Fruit fly (Drosophila melanogaster): ENCODE measurements around the gene mys.
A peak's percentile ranks its signal among the peaks of the same experiment; 100 is the strongest.

The mys gene

dm6 chrX:8100026-8100825 is 38.8 kb downstream of the mys start (continued):
- peak; percentile 79 for TF ChIP-seq CG2875 (GFP tag; optimal IDR thresholded peaks at IDR 0.05)
- peak; percentile 58 for TF ChIP-seq bab2 (GFP tag; optimal IDR thresholded peaks at IDR 0.05)
- no peak for TF ChIP-seq CG14860 (GFP tag; IDR thresholded peaks at IDR 0.05; ENCODE audit: partially characterized antibody)
- TF ChIP-seq CG15073 (GFP tag; optimal IDR thresholded peaks at IDR 0.05): peak; percentile 41
- no peak for TF ChIP-seq CG10321 (GFP tag; IDR thresholded peaks at IDR 0.05)
- TF ChIP-seq insv (GFP tag; optimal IDR thresholded peaks at IDR 0.05): no peak
- TF ChIP-seq Hmx (GFP tag; optimal IDR thresholded peaks at IDR 0.05): no peak
- TF ChIP-seq ttk (GFP tag; IDR thresholded peaks at IDR 0.05): peak; percentile 74
- peak; percentile 86 for TF ChIP-seq Dek (tag; optimal IDR thresholded peaks at IDR 0.05)
- TF ChIP-seq rib (GFP tag; IDR thresholded peaks at IDR 0.05): peak; percentile 78
- peak; percentile 51 for TF ChIP-seq CG1603 (tag; optimal IDR thresholded peaks at IDR 0.05)
- peak; percentile 90 for TF ChIP-seq CG2199 (GFP tag; IDR thresholded peaks at IDR 0.05)
- TF ChIP-seq gcm (GFP tag; optimal IDR thresholded peaks at IDR 0.05): peak; percentile 72
- peak; percentile 40 for TF ChIP-seq NK7.1 (GFP tag; optimal IDR thresholded peaks at IDR 0.05)
- TF ChIP-seq CG14050 (GFP tag; IDR thresholded peaks at IDR 0.05): peak; percentile 84
- TF ChIP-seq Oaz (GFP tag; IDR thresholded peaks at IDR 0.05): peak; percentile 65
- TF ChIP-seq Xrp1 (GFP tag; IDR thresholded peaks at IDR 0.05): peak; percentile 90
- no peak for TF ChIP-seq Neu2 (GFP tag; optimal IDR thresholded peaks at IDR 0.05; ENCODE audit: borderline replicate concordance)
- no peak for TF ChIP-seq tna (GFP tag; IDR thresholded peaks at IDR 0.05; ENCODE audit: partially characterized antibody)
- peak; percentile 95 for TF ChIP-seq lab (GFP tag; optimal IDR thresholded peaks at IDR 0.05)
- TF ChIP-seq CG16815 (GFP tag; optimal IDR thresholded peaks at IDR 0.05): peak; percentile 61
- TF ChIP-seq kah (GFP tag; optimal IDR thresholded peaks at IDR 0.05): peak; percentile 42
- no peak for TF ChIP-seq shn (GFP tag; optimal IDR thresholded peaks at IDR 0.05)
- peak; percentile 77 for TF ChIP-seq NfI (GFP tag; optimal IDR thresholded peaks at IDR 0.05)
- TF ChIP-seq CG2116 (GFP tag; optimal IDR thresholded peaks at IDR 0.05): peak; percentile 45
- TF ChIP-seq unpg (GFP tag; optimal IDR thresholded peaks at IDR 0.05): peak; percentile 88
- peak; percentile 47 for TF ChIP-seq CG17802 (tag; optimal IDR thresholded peaks at IDR 0.05)
- TF ChIP-seq CG8924 (tag; optimal IDR thresholded peaks at IDR 0.05): peak; percentile 85
- TF ChIP-seq CG7839 (tag; optimal IDR thresholded peaks at IDR 0.05): peak; percentile 90
- TF ChIP-seq ftz-f1 (GFP tag; optimal IDR thresholded peaks at IDR 0.05): no peak
- TF ChIP-seq gcm2 (GFP tag; optimal IDR thresholded peaks at IDR 0.05): peak; percentile 4
- peak; percentile 62 for TF ChIP-seq Vsx1 (GFP tag; optimal IDR thresholded peaks at IDR 0.05)
- TF ChIP-seq az2 (GFP tag; optimal IDR thresholded peaks at IDR 0.05): peak; percentile 83
- peak; percentile 82 for TF ChIP-seq ap (GFP tag; IDR thresholded peaks at IDR 0.05)
- TF ChIP-seq her (GFP tag; optimal IDR thresholded peaks at IDR 0.05): peak; percentile 26
- peak; percentile 85 for TF ChIP-seq CG11696 (GFP tag; IDR thresholded peaks at IDR 0.05)
- peak; percentile 77 for TF ChIP-seq D19A (tag; optimal IDR thresholded peaks at IDR 0.05)
- TF ChIP-seq cas (GFP tag; IDR thresholded peaks at IDR 0.05): 0 out of 2 replicates have a peak, but pooled peaks have one; percentile 45
- TF ChIP-seq wor (GFP tag; IDR thresholded peaks at IDR 0.05): peak; percentile 76
- TF ChIP-seq Gug (GFP tag; IDR thresholded peaks at IDR 0.05): peak; percentile 67; the same call in 2 of the 4 replicates
- TF ChIP-seq vvl (GFP tag; IDR thresholded peaks at IDR 0.05): peak; percentile 92
- TF ChIP-seq CG6854 (GFP tag; optimal IDR thresholded peaks at IDR 0.05): peak; percentile 81
- TF ChIP-seq MBD-R2 (GFP tag; IDR thresholded peaks at IDR 0.05): peak; percentile 58; the same call in 1 of the 2 replicates
- peak; percentile 87 for TF ChIP-seq chm (GFP tag; IDR thresholded peaks at IDR 0.05)
- TF ChIP-seq CG3163 (GFP tag; optimal IDR thresholded peaks at IDR 0.05): no peak
- TF ChIP-seq CG7786 (GFP tag; optimal IDR thresholded peaks at IDR 0.05): peak; percentile 42
- TF ChIP-seq gsb (GFP tag; IDR thresholded peaks at IDR 0.05): peak; percentile 78
- TF ChIP-seq Dp (GFP tag; optimal IDR thresholded peaks at IDR 0.05): no peak
- peak; percentile 78; the same call in 1 of the 3 replicates for TF ChIP-seq CG3726 (GFP tag; IDR thresholded peaks at IDR 0.05)
